Fruit fly (Drosophila melanogaster): ENCODE results near the gene alpha-Man-Ib.

DNA sequence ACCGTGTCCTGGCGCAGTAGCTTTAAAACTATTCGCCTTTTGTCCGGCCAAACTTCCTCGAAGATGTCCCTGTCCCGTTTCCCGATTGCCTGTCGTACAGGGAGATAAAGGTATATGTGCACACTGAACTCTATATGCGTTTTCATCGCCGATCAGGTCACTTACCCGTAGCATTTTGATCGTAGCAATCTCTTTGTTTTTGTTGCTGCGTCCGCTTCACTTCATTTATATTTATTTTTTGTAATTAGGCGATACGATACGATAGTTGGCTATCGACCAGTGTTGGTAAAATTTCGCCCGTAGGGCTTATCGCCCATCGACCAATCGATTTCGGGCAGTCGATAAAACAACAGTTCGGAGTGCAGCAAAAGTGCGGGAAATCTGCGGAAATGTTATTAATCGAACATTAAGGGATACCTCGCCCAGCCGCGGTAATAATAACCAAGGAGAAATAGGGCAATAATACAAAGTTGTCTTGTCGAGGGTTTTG, 49.9 kb downstream of the alpha-Man-Ib start, which contains the start of the genes Cul5 and Bicra:
- TF ChIP-seq CTCF (optimal IDR thresholded peaks at IDR 0.05) (no peak), CG8478 (optimal IDR thresholded peaks at IDR 0.05) (no peak)

Measured in S2 (cell line).